Worm (Caenorhabditis elegans) whole organism, L1 larva: ENCODE measurements around the gene rps-1.

ENCODE experiments used
- aha-1 ChIP-seq: fragments of 150-350 bp; optimal IDR thresholded peaks from 2 replicates; lab custom pipeline; 2014; ENCODE audit warnings: missing biosample characterization, missing genetic modification characterization
- dpl-1 ChIP-seq, 3 experiments: fragments of 150-350 bp in 2 of 3; sonication (generic microtip) in 1 of 3; optimal IDR thresholded peaks; 2 replicates each; lab custom pipeline; 2014 to 2017; ENCODE audit warnings: missing biosample characterization in 3 of 3, missing genetic modification characterization in 3 of 3, missing genetic modification reagents in 3 of 3
- nhr-76 ChIP-seq: sonication (generic microtip); optimal IDR thresholded peaks from 2 replicates; lab custom pipeline; 2017; ENCODE audit warnings: missing biosample characterization, missing genetic modification characterization
- pqm-1 ChIP-seq: sonication (generic microtip); optimal IDR thresholded peaks from 3 replicates; lab custom pipeline; 2017; ENCODE audit warnings: missing biosample characterization, missing genetic modification characterization
- xbp-1 ChIP-seq: sonication (generic microtip); optimal IDR thresholded peaks from 2 replicates; lab custom pipeline; 2016; ENCODE audit warnings: missing genetic modification characterization, missing compliant biosample characterization

DNA sequence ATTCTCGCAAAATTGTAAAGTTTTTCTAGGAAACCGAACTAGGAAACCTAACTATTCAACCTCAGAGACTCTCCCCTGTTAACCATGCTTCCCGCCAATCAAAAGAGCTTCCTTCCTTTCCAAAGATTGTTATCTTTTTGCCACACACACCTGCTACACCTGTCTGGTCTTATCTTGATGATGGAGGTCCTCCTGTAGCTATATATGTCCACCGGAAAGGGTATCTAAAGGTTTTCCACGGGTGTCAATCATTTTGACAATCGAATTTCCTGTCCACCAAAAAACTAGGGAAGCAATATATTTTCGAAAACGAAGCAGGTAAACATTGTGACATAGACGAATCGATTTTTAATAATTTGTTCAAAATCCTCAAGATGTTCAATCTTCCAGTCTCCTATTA, 21.9 kb upstream of the rps-1 start:
- no peak for TF ChIP-seq nhr-76 (tag; lab: Kevin White, UChicago)
- TF ChIP-seq xbp-1 (tag; lab: Kevin White, UChicago), result no peak
- TF ChIP-seq aha-1 (tag; lab: Kevin White, UChicago), result no peak
- no peak for TF ChIP-seq pqm-1 (tag; lab: Kevin White, UChicago)
- TF ChIP-seq dpl-1 (GFP tag; optimal IDR thresholded peaks at IDR 0.05; lab: Kevin White, UChicago), result no peak
